Fruit fly (Drosophila melanogaster) whole organism, embryonic: ENCODE results near the gene zen.

Source experiments
- CG10209 ChIP-seq: fragments of 200-800 bp; sonication (Bioruptor generic); optimal IDR thresholded peaks from 3 replicates; lab custom pipeline; 2017; ENCODE audit warnings: missing biosample characterization, mild to moderate bottlenecking, missing genetic modification characterization, missing genetic modification reagents
- CG1024 ChIP-seq: fragments of 200-800 bp; sonication (Bioruptor generic); IDR thresholded peaks from 2 replicates; pipeline ENCODE4 v1.3.6; 2022; ENCODE audit warnings: missing biosample characterization, missing genetic modification characterization
- CG10366 ChIP-seq: fragments of 200-800 bp; sonication (Bioruptor generic); IDR thresholded peaks from 2 replicates; pipeline ENCODE4 v1.3.6; 2022; ENCODE audit warnings: missing biosample characterization, missing genetic modification characterization
- CG10959 ChIP-seq: fragments of 200-800 bp; sonication (Bioruptor generic); IDR thresholded peaks from 2 replicates; pipeline ENCODE4 v1.3.6; 2022; ENCODE audit warnings: missing biosample characterization, missing genetic modification characterization
- CG12071 ChIP-seq: fragments of 200-800 bp; sonication (Bioruptor generic); optimal IDR thresholded peaks from 3 replicates; lab custom pipeline; 2018; ENCODE audit warnings: missing biosample characterization, mild to moderate bottlenecking, missing genetic modification characterization
- CG12744 ChIP-seq: fragments of 200-800 bp; sonication (Bioruptor generic); optimal IDR thresholded peaks from 2 replicates; lab custom pipeline; 2016; ENCODE audit warnings: missing biosample characterization, missing genetic modification characterization
- CG14667 ChIP-seq: fragments of 200-800 bp; sonication (Bioruptor generic); IDR thresholded peaks from 2 replicates; pipeline ENCODE4 v1.3.6; 2022; ENCODE audit warnings: missing biosample characterization, missing genetic modification characterization
- CG15696 ChIP-seq: fragments of 200-800 bp; sonication (Bioruptor generic); optimal IDR thresholded peaks from 2 replicates; lab custom pipeline; 2019; ENCODE audit warnings: missing biosample characterization, mild to moderate bottlenecking, missing genetic modification characterization, moderate library complexity
- CG16815 ChIP-seq: fragments of 200-800 bp; sonication (Bioruptor generic); optimal IDR thresholded peaks from 3 replicates; lab custom pipeline; 2017; ENCODE audit warnings: missing biosample characterization, mild to moderate bottlenecking, missing genetic modification characterization
- CG30403 ChIP-seq: fragments of 200-800 bp; sonication (Bioruptor generic); optimal IDR thresholded peaks from 3 replicates; lab custom pipeline; 2016; ENCODE audit warnings: missing biosample characterization, missing genetic modification characterization
- CG31388 ChIP-seq: fragments of 200-800 bp; sonication (Bioruptor generic); optimal IDR thresholded peaks from 2 replicates; lab custom pipeline; 2016; ENCODE audit warnings: missing biosample characterization, missing genetic modification characterization
- CG34224 ChIP-seq: fragments of 200-800 bp; sonication (Bioruptor generic); IDR thresholded peaks from 3 replicates; pipeline ENCODE4 v1.3.6; 2022; ENCODE audit warnings: missing biosample characterization, missing genetic modification characterization; ENCODE audit not compliant: partially characterized antibody
- CG4617 ChIP-seq: fragments of 200-800 bp; sonication (Bioruptor generic); optimal IDR thresholded peaks from 3 replicates; lab custom pipeline; 2016; ENCODE audit warnings: missing biosample characterization, missing genetic modification characterization, borderline replicate concordance
- CG5245 ChIP-seq: fragments of 200-800 bp; sonication (Bioruptor generic); optimal IDR thresholded peaks from 3 replicates; lab custom pipeline; 2016; ENCODE audit warnings: missing biosample characterization, missing genetic modification characterization
- CG6683 ChIP-seq: fragments of 200-800 bp; sonication (Bioruptor generic); optimal IDR thresholded peaks from 2 replicates; lab custom pipeline; 2017; ENCODE audit warnings: missing biosample characterization, mild to moderate bottlenecking, missing genetic modification characterization, missing genetic modification reagents
- CG7556 ChIP-seq: fragments of 200-800 bp; sonication (Bioruptor generic); optimal IDR thresholded peaks from 2 replicates; lab custom pipeline; 2017; ENCODE audit warnings: missing biosample characterization, mild to moderate bottlenecking, missing genetic modification characterization
- CG9215 ChIP-seq: fragments of 200-800 bp; sonication (Bioruptor generic); IDR thresholded peaks from 2 replicates; pipeline ENCODE4 v1.3.6; 2022; ENCODE audit warnings: missing biosample characterization, missing genetic modification characterization
- CG9797 ChIP-seq: fragments of 200-800 bp; sonication (Bioruptor generic); optimal IDR thresholded peaks from 3 replicates; lab custom pipeline; 2018; ENCODE audit warnings: missing biosample characterization, mild to moderate bottlenecking, missing genetic modification characterization
- CG9817 ChIP-seq: fragments of 200-800 bp; sonication (Bioruptor generic); optimal IDR thresholded peaks from 2 replicates; lab custom pipeline; 2018; ENCODE audit warnings: missing biosample characterization, mild to moderate bottlenecking, missing genetic modification characterization, moderate library complexity
- D19A ChIP-seq: fragments of 200-800 bp; optimal IDR thresholded peaks from 3 replicates; lab custom pipeline; 2019; ENCODE audit warnings: missing biosample characterization, mild to moderate bottlenecking, missing genetic modification characterization, moderate library complexity
- Dip3 ChIP-seq: fragments of 200-800 bp; sonication (Bioruptor generic); optimal IDR thresholded peaks from 3 replicates; lab custom pipeline; 2016; ENCODE audit warnings: missing biosample characterization, missing genetic modification characterization
- Doc3 ChIP-seq: fragments of 200-800 bp; sonication (Bioruptor generic); IDR thresholded peaks from 3 replicates; pipeline ENCODE4 v1.3.6; 2022; ENCODE audit warnings: missing biosample characterization, missing genetic modification characterization; ENCODE audit not compliant: partially characterized antibody
- Fer3 ChIP-seq: fragments of 200-800 bp; sonication (Bioruptor generic); optimal IDR thresholded peaks from 2 replicates; lab custom pipeline; 2018; ENCODE audit warnings: missing biosample characterization, mild to moderate bottlenecking, missing genetic modification characterization, moderate library complexity
- HLH54F ChIP-seq: fragments of 200-800 bp; sonication (Bioruptor generic); optimal IDR thresholded peaks from 3 replicates; lab custom pipeline; 2016; ENCODE audit warnings: missing biosample characterization, missing genetic modification characterization
- Kr ChIP-seq: fragments of 200-800 bp; sonication (Bioruptor generic); optimal IDR thresholded peaks from 2 replicates; lab custom pipeline; 2017; ENCODE audit warnings: missing biosample characterization, mild to moderate bottlenecking, missing genetic modification characterization
- Lhr ChIP-seq: fragments of 200-800 bp; sonication (Bioruptor generic); optimal IDR thresholded peaks from 3 replicates; lab custom pipeline; 2017; ENCODE audit warnings: mild to moderate bottlenecking, missing biosample characterization, missing genetic modification reagents, missing genetic modification characterization
- MBD-R2 ChIP-seq: fragments of 200-800 bp; sonication (Bioruptor generic); IDR thresholded peaks from 2 replicates; pipeline ENCODE4 v1.3.6; 2022; ENCODE audit warnings: missing biosample characterization, missing genetic modification characterization
- NK7.1 ChIP-seq: fragments of 200-800 bp; sonication (Bioruptor generic); optimal IDR thresholded peaks from 3 replicates; lab custom pipeline; 2016; ENCODE audit warnings: missing biosample characterization, missing genetic modification characterization
- Nf-YB ChIP-seq: fragments of 200-800 bp; sonication (Bioruptor generic); optimal IDR thresholded peaks from 3 replicates; lab custom pipeline; 2019; ENCODE audit warnings: missing biosample characterization, mild to moderate bottlenecking, missing genetic modification characterization, moderate library complexity
- Sin3A ChIP-seq: fragments of >200 bp; optimal IDR thresholded peaks from 2 replicates; lab custom pipeline; 2018
- Taf1 ChIP-seq: fragments of 200-800 bp; sonication (Bioruptor generic); IDR thresholded peaks from 2 replicates; pipeline ENCODE4 v1.3.6; 2022; ENCODE audit warnings: missing biosample characterization, missing genetic modification characterization
- al ChIP-seq: fragments of 200-800 bp; sonication (Bioruptor generic); IDR thresholded peaks from 2 replicates; pipeline ENCODE4 v1.3.6; 2022; ENCODE audit warnings: missing biosample characterization, missing genetic modification characterization
- crc ChIP-seq: fragments of 200-800 bp; sonication (Bioruptor generic); optimal IDR thresholded peaks from 2 replicates; lab custom pipeline; 2016; ENCODE audit warnings: missing biosample characterization, missing genetic modification characterization
- crp ChIP-seq, 2 experiments: fragments of 200-800 bp; sonication (Bioruptor generic); optimal IDR thresholded peaks; 2 replicates in 1 of 2; 3 replicates in 1 of 2; lab custom pipeline; 2017; ENCODE audit warnings: missing biosample characterization in 2 of 2, missing genetic modification characterization in 2 of 2, mild to moderate bottlenecking in 1 of 2, moderate library complexity in 1 of 2
- dmrt11E ChIP-seq: fragments of 200-800 bp; sonication (Bioruptor generic); optimal IDR thresholded peaks from 3 replicates; lab custom pipeline; 2018; ENCODE audit warnings: missing biosample characterization, mild to moderate bottlenecking, missing genetic modification characterization, moderate library complexity
- ems ChIP-seq: fragments of 200-800 bp; sonication (Bioruptor generic); optimal IDR thresholded peaks from 3 replicates; lab custom pipeline; 2016; ENCODE audit warnings: missing biosample characterization, missing genetic modification characterization
- en ChIP-seq: fragments of 200-800 bp; sonication (Bioruptor generic); optimal IDR thresholded peaks from 2 replicates; lab custom pipeline; 2016; ENCODE audit warnings: missing biosample characterization, missing genetic modification characterization
- fd3F ChIP-seq: fragments of 200-800 bp; sonication (Bioruptor generic); optimal IDR thresholded peaks from 2 replicates; lab custom pipeline; 2018; ENCODE audit warnings: missing biosample characterization, mild to moderate bottlenecking, missing genetic modification characterization, moderate library complexity
- fd64A ChIP-seq: fragments of 200-800 bp; sonication (Bioruptor generic); optimal IDR thresholded peaks from 3 replicates; lab custom pipeline; 2018; ENCODE audit warnings: missing biosample characterization, mild to moderate bottlenecking, missing genetic modification characterization
- gcm ChIP-seq: fragments of 200-800 bp; sonication (Bioruptor generic); optimal IDR thresholded peaks from 2 replicates; lab custom pipeline; 2019; ENCODE audit warnings: missing biosample characterization, mild to moderate bottlenecking, missing genetic modification characterization, moderate library complexity
- insv ChIP-seq, 2 experiments: fragments of 200-800 bp; sonication (Bioruptor generic); optimal IDR thresholded peaks; 3 replicates each; lab custom pipeline; 2016 to 2018; ENCODE audit warnings: missing biosample characterization in 2 of 2, missing genetic modification characterization in 2 of 2
- kah ChIP-seq: fragments of 200-800 bp; sonication (Bioruptor generic); optimal IDR thresholded peaks from 2 replicates; lab custom pipeline; 2018; ENCODE audit warnings: missing biosample characterization, mild to moderate bottlenecking, missing genetic modification characterization
- lola ChIP-seq, 3 experiments: fragments of >200 bp in 2 of 3; fragments of 200-800 bp in 1 of 3; sonication (Bioruptor generic) in 1 of 3; optimal IDR thresholded peaks; 2 replicates each; lab custom pipeline; 2017 to 2019; ENCODE audit warnings: missing biosample characterization in 3 of 3, missing genetic modification characterization in 3 of 3, mild to moderate bottlenecking in 1 of 3, moderate library complexity in 1 of 3
- phol ChIP-seq: fragments of 200-800 bp; sonication (Bioruptor generic); optimal IDR thresholded peaks from 3 replicates; lab custom pipeline; 2018; ENCODE audit warnings: missing biosample characterization, mild to moderate bottlenecking, missing genetic modification characterization, moderate library complexity
- pnt ChIP-seq: fragments of 200-800 bp; sonication (Bioruptor generic); optimal IDR thresholded peaks from 3 replicates; lab custom pipeline; 2016; ENCODE audit warnings: missing biosample characterization, missing genetic modification characterization
- ro ChIP-seq: fragments of 200-800 bp; sonication (Bioruptor generic); IDR thresholded peaks from 2 replicates; pipeline ENCODE4 v1.3.6; 2022; ENCODE audit warnings: missing biosample characterization, missing genetic modification characterization
- slbo ChIP-seq: fragments of 200-800 bp; sonication (Bioruptor generic); IDR thresholded peaks from 2 replicates; pipeline ENCODE4 v1.3.6; 2022; ENCODE audit warnings: missing biosample characterization, missing genetic modification characterization
- so ChIP-seq: fragments of 200-800 bp; sonication (Bioruptor generic); IDR thresholded peaks from 3 replicates; pipeline ENCODE4 v1.3.6; 2022; ENCODE audit warnings: missing biosample characterization, missing genetic modification characterization
- trh ChIP-seq: fragments of 200-800 bp; sonication (Bioruptor generic); optimal IDR thresholded peaks from 2 replicates; lab custom pipeline; 2016; ENCODE audit warnings: missing biosample characterization, missing genetic modification characterization
- wek ChIP-seq: fragments of 200-800 bp; sonication (Bioruptor generic); optimal IDR thresholded peaks from 3 replicates; lab custom pipeline; 2018; ENCODE audit warnings: missing biosample characterization, mild to moderate bottlenecking, missing genetic modification characterization, moderate library complexity

The zen gene

dm6 chr3R:6759419-6759818 is 5.4 kb upstream of the zen start, which contains the start of gene bcd (continued):
- peak; percentile 66 for TF ChIP-seq Fer3 (tag; lab: Kevin White, UChicago)
- TF ChIP-seq phol (tag; lab: Kevin White, UChicago), result peak; percentile 64
- peak; percentile 21 for TF ChIP-seq fd64A (GFP tag; lab: Kevin White, UChicago)
- peak; percentile 61 for TF ChIP-seq dmrt11E (tag; lab: Kevin White, UChicago)
- peak; percentile 10 for TF ChIP-seq CG31388
- TF ChIP-seq Lhr (GFP tag; lab: Kevin White, UChicago), result peak; percentile 96
- TF ChIP-seq CG9817 (tag; lab: Kevin White, UChicago), result peak; percentile 76
- peak; percentile 50 for TF ChIP-seq D19A (tag; lab: Kevin White, UChicago)
- TF ChIP-seq CG7556, result peak; percentile 22
- peak; percentile 73 for TF ChIP-seq CG10209 (GFP tag; lab: Kevin White, UChicago)
- TF ChIP-seq trh (GFP tag; lab: Kevin White, UChicago), result peak; percentile 30
- TF ChIP-seq CG5245 (GFP tag; lab: Kevin White, UChicago), result peak; percentile 88
- no peak for TF ChIP-seq Sin3A
- TF ChIP-seq crp (GFP tag; optimal IDR thresholded peaks at IDR 0.05; lab: Kevin White, UChicago), result no peak
- peak; percentile 58 for TF ChIP-seq al (GFP tag; lab: Robert Waterston, UW)
- TF ChIP-seq CG12071 (GFP tag; lab: Kevin White, UChicago), result peak; percentile 22
- TF ChIP-seq crc (GFP tag; lab: Kevin White, UChicago), result no peak
- peak; percentile 84 for TF ChIP-seq CG15696 (tag; lab: Kevin White, UChicago)
- peak; percentile 44 for TF ChIP-seq wek (GFP tag; lab: Kevin White, UChicago)
- TF ChIP-seq CG9215 (GFP tag; lab: Robert Waterston, UW), result peak; percentile 75
- TF ChIP-seq lola (GFP tag; optimal IDR thresholded peaks at IDR 0.05; lab: Kevin White, UChicago), result peak in 1 of 3 experiments; percentile 48
- peak; percentile 86 for TF ChIP-seq pnt (GFP tag; lab: Kevin White, UChicago)
- peak; percentile 53 for TF ChIP-seq MBD-R2 (GFP tag; lab: Robert Waterston, UW)
- 0 out of 2 replicates have a peak, but pooled peaks have one; percentile 9 for TF ChIP-seq Taf1
- TF ChIP-seq Kr (GFP tag; lab: Kevin White, UChicago), result no peak
- peak; percentile 82 for TF ChIP-seq CG30403 (GFP tag; lab: Kevin White, UChicago)
- peak; percentile 61 for TF ChIP-seq CG12744 (GFP tag; lab: Kevin White, UChicago)
- TF ChIP-seq so, result no peak
- peak; percentile 66 for TF ChIP-seq CG16815
- TF ChIP-seq CG6683 (GFP tag; lab: Kevin White, UChicago), result no peak
- peak; percentile 77 for TF ChIP-seq CG1024 (GFP tag; lab: Robert Waterston, UW)
- TF ChIP-seq CG9797, result peak; percentile 10
- TF ChIP-seq kah (GFP tag; lab: Kevin White, UChicago), result no peak
- TF ChIP-seq CG4617 (GFP tag; lab: Kevin White, UChicago), result peak; percentile 57
- TF ChIP-seq insv (GFP tag; optimal IDR thresholded peaks at IDR 0.05; lab: Kevin White, UChicago), result peak in 1 of 2 experiments; percentile 54
- TF ChIP-seq NK7.1, result peak; percentile 59
- TF ChIP-seq Nf-YB, result peak; percentile 21
- TF ChIP-seq ro (GFP tag; lab: Robert Waterston, UW), result peak; percentile 53
- peak; percentile 67 for TF ChIP-seq Dip3 (GFP tag; lab: Kevin White, UChicago)
- TF ChIP-seq gcm (GFP tag; lab: Kevin White, UChicago), result no peak
- TF ChIP-seq Doc3 (GFP tag; lab: Robert Waterston, UW), result peak; percentile 46; the same call in 1 of the 3 replicates
- TF ChIP-seq HLH54F (GFP tag; lab: Kevin White, UChicago), result peak; percentile 80
- TF ChIP-seq CG10366 (GFP tag; lab: Robert Waterston, UW), result peak; percentile 74
- TF ChIP-seq ems, result peak; percentile 62
- TF ChIP-seq en, result peak; percentile 66
- peak; percentile 67 for TF ChIP-seq fd3F (GFP tag; lab: Kevin White, UChicago)
- TF ChIP-seq slbo (GFP tag; lab: Robert Waterston, UW), result peak; percentile 89
- peak; percentile 79 for TF ChIP-seq CG10959 (GFP tag; lab: Robert Waterston, UW)
- peak; percentile 75 for TF ChIP-seq CG14667 (GFP tag; lab: Robert Waterston, UW)
- peak; percentile 34; the same call in 1 of the 3 replicates for TF ChIP-seq CG34224
